Worm (Caenorhabditis elegans) whole organism, L1 larva: ENCODE measurements around the gene C01G12.7.

Experiments
- ceh-82 ChIP-seq, 3 experiments: fragments of 150-350 bp in 1 of 3; sonication (generic microtip) in 2 of 3; optimal IDR thresholded peaks; 2 replicates each; lab custom pipeline; 2014 to 2017; ENCODE audit warnings: missing biosample characterization in 3 of 3, missing genetic modification characterization in 3 of 3
- efl-1 ChIP-seq, 4 experiments: fragments of 150-350 bp; optimal IDR thresholded peaks in 3 of 4; peaks in 1 of 4; 1 replicate in 1 of 4; 2 replicates in 3 of 4; lab custom pipeline; 2014; ENCODE audit warnings: missing biosample characterization in 2 of 4, missing genetic modification characterization in 2 of 4, missing genetic modification reagents in 2 of 4
- nhr-28 ChIP-seq: fragments of 150-350 bp; optimal IDR thresholded peaks from 2 replicates; lab custom pipeline; 2014; ENCODE audit warnings: missing biosample characterization, missing genetic modification characterization

ce11 chrII:14570541-14571160 is 21.0 kb downstream of the C01G12.7 start:
- no peak for TF ChIP-seq ceh-82 (tag; optimal IDR thresholded peaks at IDR 0.05; lab: Kevin White, UChicago)
- TF ChIP-seq nhr-28, result no peak
- TF ChIP-seq efl-1 (optimal IDR thresholded peaks at IDR 0.05; lab: Kevin White, UChicago), result no peak
- TF ChIP-seq efl-1 (GFP tag; optimal IDR thresholded peaks at IDR 0.05 in 1 of 2; lab: Kevin White, UChicago), result peak in 1 of 2 experiments; percentile 91
